Worm (Caenorhabditis elegans) whole organism, early embryonic: ENCODE results near the gene spop-1.

Experiments used
- B0310.2 ChIP-seq: sonication (generic microtip); optimal IDR thresholded peaks from 2 replicates; lab custom pipeline; 2016; ENCODE audit warnings: mild to moderate bottlenecking, missing genetic modification characterization, missing compliant biosample characterization
- F13C5.2 ChIP-seq: sonication (generic microtip); optimal IDR thresholded peaks from 2 replicates; lab custom pipeline; 2017; ENCODE audit warnings: mild to moderate bottlenecking, missing genetic modification characterization, inconsistent platforms, missing compliant biosample characterization
- aly-1 ChIP-seq: sonication (generic microtip); optimal IDR thresholded peaks from 2 replicates; lab custom pipeline; 2016; ENCODE audit warnings: missing genetic modification characterization, missing compliant biosample characterization
- ama-1 ChIP-seq: fragments of 150-350 bp; optimal IDR thresholded peaks from 2 replicates; lab custom pipeline; 2014
- ceh-13 ChIP-seq: fragments of 200-800 bp; sonication (Bioruptor generic); optimal IDR thresholded peaks from 2 replicates; lab custom pipeline; 2018; ENCODE audit warnings: mild to moderate bottlenecking, missing genetic modification characterization, missing compliant biosample characterization
- ceh-36 ChIP-seq: sonication (generic microtip); optimal IDR thresholded peaks from 2 replicates; lab custom pipeline; 2016; ENCODE audit warnings: missing genetic modification characterization, inconsistent platforms, missing compliant biosample characterization
- ets-7 ChIP-seq: sonication (generic microtip); optimal IDR thresholded peaks from 2 replicates; lab custom pipeline; 2016; ENCODE audit warnings: missing genotype, missing genetic modification characterization, missing compliant biosample characterization
- flt-1 ChIP-seq: fragments of 200-800 bp; sonication (Bioruptor generic); IDR thresholded peaks from 2 replicates; pipeline ENCODE4 v1.3.6; 2022; ENCODE audit warnings: missing genetic modification characterization, missing compliant biosample characterization
- hmbx-1 ChIP-seq: sonication (generic microtip); optimal IDR thresholded peaks from 2 replicates; lab custom pipeline; 2016; ENCODE audit warnings: mild to moderate bottlenecking, missing genetic modification characterization, missing compliant biosample characterization
- hmg-4 ChIP-seq: fragments of 200-800 bp; sonication (Bioruptor generic); optimal IDR thresholded peaks from 2 replicates; lab custom pipeline; 2018; ENCODE audit warnings: mild to moderate bottlenecking, missing genetic modification characterization, missing compliant biosample characterization
- hnd-1 ChIP-seq: sonication (generic microtip); optimal IDR thresholded peaks from 2 replicates; lab custom pipeline; 2016; ENCODE audit warnings: missing genetic modification characterization, missing compliant biosample characterization
- pes-1 ChIP-seq: fragments of 200-800 bp; sonication (Bioruptor generic); IDR thresholded peaks from 2 replicates; pipeline ENCODE4 v1.3.6; 2022; ENCODE audit warnings: missing genetic modification reagents, missing genetic modification characterization, missing compliant biosample characterization
- scrt-1 ChIP-seq: fragments of 200-800 bp; sonication (Bioruptor generic); IDR thresholded peaks from 2 replicates; pipeline ENCODE4 v1.3.6; 2022; ENCODE audit warnings: missing genetic modification characterization, missing compliant biosample characterization
- sea-1 ChIP-seq: fragments of 200-800 bp; sonication (Bioruptor generic); conservative IDR thresholded peaks from 2 replicates; pipeline ENCODE4 v1.3.6; 2022; ENCODE audit warnings: missing genetic modification characterization, missing compliant biosample characterization
- tbx-11 ChIP-seq: fragments of 200-800 bp; sonication (Bioruptor generic); IDR thresholded peaks from 2 replicates; pipeline ENCODE4 v1.3.6; 2022; ENCODE audit warnings: missing genetic modification characterization, missing compliant biosample characterization
- tbx-37 ChIP-seq: fragments of 200-800 bp; sonication (Bioruptor generic); conservative IDR thresholded peaks from 2 replicates; pipeline ENCODE4 v1.3.6; 2022; ENCODE audit warnings: missing genetic modification reagents, missing genetic modification characterization, missing compliant biosample characterization
- tra-4 ChIP-seq: sonication (generic microtip); optimal IDR thresholded peaks from 2 replicates; lab custom pipeline; 2017; ENCODE audit warnings: missing genetic modification characterization, missing compliant biosample characterization

The spop-1 gene

ce11 chrIII:10085103-10085502 lies 12.8 kb downstream of the spop-1 start, which contains the start of gene T16H12.13:
Gene T16H12.13 (plus strand): TSS chrIII:10085403.
- no peak for TF ChIP-seq ceh-36
- no peak for TF ChIP-seq hmg-4
- no peak for TF ChIP-seq tbx-11
- no peak for TF ChIP-seq ets-7 (tag; lab: Kevin White, UChicago)
- TF ChIP-seq hnd-1, result no peak
- no peak for TF ChIP-seq tra-4
- no peak for TF ChIP-seq sea-1 (GFP tag; lab: Robert Waterston, UW)

DNA sequence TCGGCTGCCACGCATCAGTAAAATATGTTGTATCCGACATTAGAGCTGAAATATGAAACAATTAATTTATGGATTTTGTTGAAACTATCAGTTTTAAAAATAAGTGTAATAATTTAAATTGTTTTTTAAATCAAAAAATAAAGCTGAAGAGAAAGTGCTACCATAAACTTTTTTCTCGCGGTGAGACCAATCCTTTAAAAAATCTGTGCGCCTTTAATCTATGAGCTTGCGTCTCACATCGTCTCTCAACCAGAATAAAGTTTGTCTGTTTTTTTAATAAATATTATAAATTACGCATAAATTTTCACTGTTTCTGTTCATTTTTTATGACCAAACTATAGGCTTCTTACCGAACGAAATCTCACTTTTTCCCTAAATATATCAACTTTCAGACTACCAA lies 14.6 kb downstream of the spop-1 start, which contains the start of gene T16H12.3:
Gene T16H12.3, minus strand, starts transcription at position 51 of the 400 bp plus-strand sequence.
- TF ChIP-seq hnd-1 (no peak), hmbx-1 (no peak), hmg-4 (no peak), ama-1 (lab: Kevin White, UChicago) (no peak), ceh-13 (GFP tag; lab: Kevin White, UChicago) (no peak), pes-1 (no peak)

DNA sequence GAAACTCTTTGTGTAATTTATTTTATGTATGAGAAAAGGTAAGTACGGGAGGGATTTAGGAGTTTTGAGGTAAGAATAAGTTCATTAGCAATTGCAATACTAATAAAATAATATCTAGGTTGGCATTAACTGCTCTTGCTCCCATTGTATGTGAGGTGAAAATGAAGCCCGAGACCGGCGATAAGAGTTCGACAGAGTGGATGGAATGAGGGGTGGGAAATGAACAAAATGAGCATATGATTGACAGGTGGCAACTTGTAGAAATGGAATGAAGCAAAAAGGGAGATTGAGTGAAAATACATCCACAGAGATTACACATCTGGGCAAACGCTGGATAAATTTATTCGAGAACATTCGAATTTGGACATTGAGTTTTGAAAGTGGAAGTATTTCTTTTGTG lies 19.1 kb downstream of the spop-1 start:
- no peak for TF ChIP-seq ceh-36
- TF ChIP-seq flt-1, result no peak
- no peak for TF ChIP-seq scrt-1 (GFP tag; lab: Robert Waterston, UW)
- no peak for TF ChIP-seq F13C5.2 (tag; lab: Kevin White, UChicago)
- no peak for TF ChIP-seq sea-1 (GFP tag; lab: Robert Waterston, UW)
- TF ChIP-seq hnd-1, result no peak
- no peak for TF ChIP-seq ets-7 (tag; lab: Kevin White, UChicago)
- no peak for TF ChIP-seq ama-1 (lab: Kevin White, UChicago)
- TF ChIP-seq hmg-4, result no peak
- no peak for TF ChIP-seq tbx-11
- TF ChIP-seq B0310.2, result no peak
- no peak for TF ChIP-seq pes-1
- no peak for TF ChIP-seq hmbx-1

DNA sequence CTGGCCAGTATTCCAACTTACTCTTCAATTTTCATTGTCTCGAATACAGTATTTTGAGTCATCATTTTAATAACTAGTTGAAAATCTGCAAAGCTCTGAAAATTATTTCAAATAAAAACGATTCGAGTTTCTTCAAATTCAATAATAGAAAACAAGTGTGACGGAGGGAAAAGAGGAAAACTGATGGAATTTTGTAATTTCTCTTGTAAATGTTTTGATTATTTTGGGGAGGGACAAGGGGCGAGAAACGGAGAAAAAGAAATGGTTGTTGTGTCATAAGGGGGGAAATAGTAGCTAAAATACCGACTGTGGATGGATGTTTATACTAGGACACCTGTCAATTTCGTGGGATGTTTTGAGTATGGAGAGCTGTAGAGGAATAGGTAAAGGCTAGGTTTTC lies 19.7 kb downstream of the spop-1 start, which contains the start of gene T16G12.9:
Gene T16G12.9, minus strand, starts transcription at position 101 of the 400 bp plus-strand sequence.
- TF ChIP-seq hnd-1 (no peak), ama-1 (lab: Kevin White, UChicago) (no peak), tbx-11 (no peak), pes-1 (no peak), hmbx-1 (no peak), sea-1 (GFP tag; lab: Robert Waterston, UW) (no peak), ets-7 (tag; lab: Kevin White, UChicago) (no peak), ceh-36 (no peak)

DNA sequence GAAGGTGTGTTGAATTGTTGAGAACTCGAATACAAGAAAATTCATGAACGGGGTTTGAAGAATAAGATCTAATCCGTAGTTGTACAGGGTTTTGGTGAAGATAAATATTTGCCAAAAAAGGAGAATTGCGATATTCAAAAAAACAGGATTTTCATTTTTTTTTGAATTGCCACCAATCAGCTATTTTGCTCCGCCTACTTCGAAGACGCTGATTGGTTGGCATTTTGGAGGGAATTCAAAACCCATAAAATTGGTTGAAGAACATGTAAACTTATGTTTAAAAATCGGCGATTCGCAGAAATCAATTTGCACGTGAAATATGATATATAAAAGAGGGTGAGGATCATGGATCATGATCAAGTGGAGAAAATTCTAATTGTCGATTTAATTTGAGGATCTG lies 21.8 kb downstream of the spop-1 start:
- TF ChIP-seq hnd-1 (no peak), ets-7 (tag; lab: Kevin White, UChicago) (no peak)

- TF ChIP-seq tra-4 (no peak), ceh-13 (GFP tag; lab: Kevin White, UChicago) (no peak), pes-1 (no peak), sea-1 (GFP tag; lab: Robert Waterston, UW) (no peak), F13C5.2 (tag; lab: Kevin White, UChicago) (no peak), scrt-1 (GFP tag; lab: Robert Waterston, UW) (no peak), hmbx-1 (no peak), flt-1 (no peak), ama-1 (lab: Kevin White, UChicago) (no peak), tbx-11 (no peak), aly-1 (no peak), ceh-36 (no peak), hmg-4 (no peak), tbx-37 (GFP tag; lab: Robert Waterston, UW) (no peak), hnd-1 (no peak), B0310.2 (no peak), ets-7 (tag; lab: Kevin White, UChicago) (no peak)
Measured at ce11 chrIII:10069278-10069677, 28.6 kb downstream of the spop-1 start, which contains the start of gene T16G12.6. Gene T16G12.6 (plus strand): TSS chrIII:10069578.

DNA sequence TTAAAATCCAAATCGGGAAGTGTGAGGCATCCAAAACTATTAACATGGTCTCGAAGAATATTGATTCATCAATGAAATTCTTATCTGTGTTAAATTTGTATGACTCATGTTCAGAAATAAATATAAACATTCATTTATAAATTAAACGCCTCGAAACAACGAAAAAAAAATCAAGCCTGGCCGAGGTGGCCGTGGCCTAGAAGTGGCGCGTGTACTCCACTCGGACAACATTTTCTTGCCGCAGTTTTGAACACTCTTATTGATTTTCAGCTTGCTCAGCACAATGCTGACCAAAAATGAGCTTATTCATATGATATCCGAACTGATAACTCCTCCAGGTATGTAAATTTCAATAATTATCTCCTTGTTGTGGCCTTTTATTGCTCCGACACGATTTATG lies 33.7 kb downstream of the spop-1 start, which contains the start of gene ekl-6:
Gene ekl-6, plus strand, starts transcription at position 265 of the 400 bp plus-strand sequence.
- TF ChIP-seq scrt-1 (GFP tag; lab: Robert Waterston, UW), result no peak
- 0 out of 2 replicates have a peak, but pooled peaks have one; percentile 35 for TF ChIP-seq flt-1
- no peak for TF ChIP-seq B0310.2
- TF ChIP-seq tbx-37 (GFP tag; lab: Robert Waterston, UW), result peak; percentile 70
- TF ChIP-seq hmbx-1, result no peak
- TF ChIP-seq ets-7 (tag; lab: Kevin White, UChicago), result no peak
- TF ChIP-seq pes-1, result peak; percentile 63

DNA sequence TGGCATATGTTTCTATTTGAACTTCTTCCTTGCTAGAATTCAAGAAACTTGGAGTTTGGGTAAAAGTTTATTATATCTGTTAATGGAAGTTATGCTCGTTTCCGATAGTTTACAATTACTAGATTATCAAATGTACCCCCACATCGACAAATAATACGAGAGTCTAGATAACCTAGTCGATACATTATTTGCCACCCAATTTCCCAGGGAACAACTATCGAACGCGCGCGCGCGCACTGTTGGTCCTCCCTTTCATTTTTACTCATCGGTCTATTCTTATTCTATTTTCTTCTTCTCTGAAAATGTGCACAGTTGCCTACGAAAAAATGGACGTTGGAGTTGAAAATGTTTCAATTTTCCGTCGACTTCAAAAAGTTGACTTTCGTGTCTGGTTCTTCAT lies 37.3 kb downstream of the spop-1 start, which contains the start of gene T16G12.13:
Gene T16G12.13, plus strand, starts transcription at position 293 of the 400 bp plus-strand sequence.
- no peak for TF ChIP-seq scrt-1 (GFP tag; lab: Robert Waterston, UW)
- no peak for TF ChIP-seq hnd-1
- TF ChIP-seq F13C5.2 (tag; lab: Kevin White, UChicago), result no peak
- TF ChIP-seq ama-1 (lab: Kevin White, UChicago), result no peak
- no peak for TF ChIP-seq tbx-37 (GFP tag; lab: Robert Waterston, UW)
- TF ChIP-seq pes-1, result no peak
- TF ChIP-seq B0310.2, result no peak
- TF ChIP-seq ceh-13 (GFP tag; lab: Kevin White, UChicago), result no peak
- no peak for TF ChIP-seq aly-1

DNA sequence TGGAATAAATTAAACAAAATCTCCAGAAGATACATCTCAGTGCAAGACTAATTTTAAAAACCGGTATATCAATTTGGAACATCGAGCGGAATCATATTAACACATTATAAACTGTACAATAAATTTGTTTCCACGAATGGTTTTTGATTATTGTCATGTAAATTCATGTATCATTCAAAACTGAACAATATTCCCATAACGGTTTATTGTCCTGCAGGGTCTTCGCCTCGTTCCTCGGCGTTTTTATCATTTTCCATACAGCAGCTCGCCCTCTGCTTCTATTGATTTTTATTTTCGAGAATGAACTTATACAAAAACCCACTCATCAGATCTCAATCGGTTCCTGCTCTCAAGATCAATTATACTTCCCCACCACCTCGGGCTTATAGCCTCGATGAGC lies 38.9 kb downstream of the spop-1 start, which contains the start of gene T16G12.8:
Gene T16G12.8, plus strand, starts transcription at position 301 of the 400 bp plus-strand sequence.
- no peak for TF ChIP-seq ceh-36
- TF ChIP-seq aly-1, result no peak
- TF ChIP-seq tbx-11, result no peak
- no peak for TF ChIP-seq flt-1
- no peak for TF ChIP-seq tra-4
- no peak for TF ChIP-seq ama-1 (lab: Kevin White, UChicago)
- TF ChIP-seq scrt-1 (GFP tag; lab: Robert Waterston, UW), result no peak
- TF ChIP-seq ceh-13 (GFP tag; lab: Kevin White, UChicago), result no peak
- TF ChIP-seq F13C5.2 (tag; lab: Kevin White, UChicago), result no peak
- TF ChIP-seq ets-7 (tag; lab: Kevin White, UChicago), result no peak
- TF ChIP-seq sea-1 (GFP tag; lab: Robert Waterston, UW), result no peak
- no peak for TF ChIP-seq B0310.2
- no peak for TF ChIP-seq pes-1
- TF ChIP-seq hnd-1, result no peak
